Fruit fly (Drosophila melanogaster): Measurements from ENCODE around the gene CG14720.

dm6 chr3R:11741730-11742203 is 30.3 kb downstream of the CG14720 start, which contains the start of the genes Blm and CG14722:
- TF ChIP-seq OdsH (GFP tag; optimal IDR thresholded peaks at IDR 0.05) (no peak), CG16779 (tag; optimal IDR thresholded peaks at IDR 0.05) (no peak), pdm3 (GFP tag; optimal IDR thresholded peaks at IDR 0.05) (no peak), CG6276 (GFP tag; optimal IDR thresholded peaks at IDR 0.05) (no peak), Blimp-1 (GFP tag; optimal IDR thresholded peaks at IDR 0.05) (no peak), CG8632 (GFP tag; optimal IDR thresholded peaks at IDR 0.05) (no peak)
